Worm (Caenorhabditis elegans): ENCODE results near the gene C01B9.1.
"Not testable (repeated sequence)": the region's sequence is repeated elsewhere in the genome, so short reads cannot be mapped to it uniquely, and the experiment has no call there.

DNA sequence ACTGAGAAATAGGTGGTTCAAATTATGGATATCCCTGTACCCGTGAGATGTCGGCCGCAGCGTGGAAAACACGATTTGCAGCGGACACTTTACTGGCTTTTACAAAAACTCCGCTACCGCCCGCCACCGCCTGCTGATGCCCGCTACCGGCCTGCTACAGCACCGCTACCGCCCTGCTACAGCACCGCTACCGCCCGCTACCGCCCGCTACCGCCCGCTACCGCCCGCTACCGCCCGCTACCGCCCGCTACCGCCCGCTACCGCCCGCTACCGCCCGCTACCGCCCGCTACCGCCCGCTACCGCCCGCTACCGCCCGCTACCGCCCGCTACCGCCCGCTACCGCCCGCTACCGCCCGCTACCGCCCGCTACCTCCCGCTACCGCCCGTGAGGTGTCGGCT is 19.3 kb downstream of the C01B9.1 start:
- TF ChIP-seq efl-3 (GFP tag; optimal IDR thresholded peaks at IDR 0.05); elt-3 (tag; optimal IDR thresholded peaks at IDR 0.05); snpc-4 (tag; optimal IDR thresholded peaks at IDR 0.05): not testable (repeated sequence)

Data from whole organism, L1 larva.